Worm (Caenorhabditis elegans) whole organism, dauer: ENCODE measurements around the gene B0238.9.

ENCODE experiments used
- unc-62 ChIP-seq: sonication (generic microtip); optimal IDR thresholded peaks from 2 replicates; lab custom pipeline; 2017; ENCODE audit warnings: missing biosample characterization, missing genetic modification reagents, missing genetic modification characterization

B0238.9 gene

ce11 chrV:5278001-5278400 is at the start of gene B0238.9:
B0238.9 (minus strand) TSS chrV:5278101.
- TF ChIP-seq unc-62 (GFP tag; lab: Kevin White, UChicago), result no peak

- TF ChIP-seq unc-62 (GFP tag; lab: Kevin White, UChicago), result no peak
These were observed 46.7 kb upstream of the B0238.9 start, which contains the start of gene ceh-33 for ce11 chrV:5324566-5324965. ceh-33 (minus strand) TSS chrV:5324666.

ce11 chrV:5322815-5323214 is 44.9 kb upstream of the B0238.9 start:
- TF ChIP-seq unc-62 (GFP tag; lab: Kevin White, UChicago), result no peak

ce11 chrV:5319477-5319876 is 41.6 kb upstream of the B0238.9 start, which contains the start of gene ceh-34:
ceh-34 (minus strand) TSS chrV:5319577.
- TF ChIP-seq unc-62 (GFP tag; lab: Kevin White, UChicago), result no peak

ce11 chrV:5318349-5318748 is 40.4 kb upstream of the B0238.9 start:
- TF ChIP-seq unc-62 (GFP tag; lab: Kevin White, UChicago), result no peak

ce11 chrV:5314104-5314503 is 36.2 kb upstream of the B0238.9 start, which contains the start of gene C10G8.2:
C10G8.2 (plus strand) TSS chrV:5314404.
- TF ChIP-seq unc-62 (GFP tag; lab: Kevin White, UChicago), result no peak

ce11 chrV:5312453-5312852 is 34.6 kb upstream of the B0238.9 start, which contains the start of gene C10G8.3:
C10G8.3 (plus strand) TSS chrV:5312753.
- TF ChIP-seq unc-62 (GFP tag; lab: Kevin White, UChicago), result no peak

ce11 chrV:5311635-5312034 is 33.7 kb upstream of the B0238.9 start, which contains the start of gene C10G8.4:
C10G8.4 (plus strand) TSS chrV:5311935.
- no peak for TF ChIP-seq unc-62 (GFP tag; lab: Kevin White, UChicago)

- no peak for TF ChIP-seq unc-62 (GFP tag; lab: Kevin White, UChicago)
These were observed 26.5 kb upstream of the B0238.9 start for ce11 chrV:5304366-5304765.

- TF ChIP-seq unc-62 (GFP tag; lab: Kevin White, UChicago), result no peak
These were observed 25.5 kb upstream of the B0238.9 start, which contains the start of gene ncx-2 for ce11 chrV:5303389-5303788. ncx-2 (plus strand) TSS chrV:5303689.

- TF ChIP-seq unc-62 (GFP tag; lab: Kevin White, UChicago), result no peak
These were observed 23.3 kb upstream of the B0238.9 start for ce11 chrV:5301226-5301625.

ce11 chrV:5297740-5298139 is 19.8 kb upstream of the B0238.9 start:
- no peak for TF ChIP-seq unc-62 (GFP tag; lab: Kevin White, UChicago)

ce11 chrV:5295940-5296339 is 18.0 kb upstream of the B0238.9 start:
- no peak for TF ChIP-seq unc-62 (GFP tag; lab: Kevin White, UChicago)

- no peak for TF ChIP-seq unc-62 (GFP tag; lab: Kevin White, UChicago)
These were observed 10.8 kb upstream of the B0238.9 start for ce11 chrV:5288676-5289075.

- no peak for TF ChIP-seq unc-62 (GFP tag; lab: Kevin White, UChicago)
These were observed 9.4 kb upstream of the B0238.9 start, which contains the start of gene Y49G5A.1 for ce11 chrV:5287273-5287672. Y49G5A.1 (minus strand) TSS chrV:5287373.

ce11 chrV:5275426-5276007 is 2.4 kb downstream of the B0238.9 start:
- no peak for TF ChIP-seq unc-62 (GFP tag; lab: Kevin White, UChicago)

- no peak for TF ChIP-seq unc-62 (GFP tag; lab: Kevin White, UChicago)
These were observed 2.9 kb downstream of the B0238.9 start for ce11 chrV:5274974-5275373.
